Fruit fly (Drosophila melanogaster): ENCODE measurements around the gene CG14451.
"Not testable (repeated sequence)": the region's sequence is repeated elsewhere in the genome, so short reads cannot be mapped to it uniquely, and the experiment has no call there.

Gene CG14451

dm6 chr3L:22724046-22724771 is 2.3 kb upstream of the CG14451 start:
- TF ChIP-seq Myc (optimal IDR thresholded peaks at IDR 0.05) = no peak

DNA sequence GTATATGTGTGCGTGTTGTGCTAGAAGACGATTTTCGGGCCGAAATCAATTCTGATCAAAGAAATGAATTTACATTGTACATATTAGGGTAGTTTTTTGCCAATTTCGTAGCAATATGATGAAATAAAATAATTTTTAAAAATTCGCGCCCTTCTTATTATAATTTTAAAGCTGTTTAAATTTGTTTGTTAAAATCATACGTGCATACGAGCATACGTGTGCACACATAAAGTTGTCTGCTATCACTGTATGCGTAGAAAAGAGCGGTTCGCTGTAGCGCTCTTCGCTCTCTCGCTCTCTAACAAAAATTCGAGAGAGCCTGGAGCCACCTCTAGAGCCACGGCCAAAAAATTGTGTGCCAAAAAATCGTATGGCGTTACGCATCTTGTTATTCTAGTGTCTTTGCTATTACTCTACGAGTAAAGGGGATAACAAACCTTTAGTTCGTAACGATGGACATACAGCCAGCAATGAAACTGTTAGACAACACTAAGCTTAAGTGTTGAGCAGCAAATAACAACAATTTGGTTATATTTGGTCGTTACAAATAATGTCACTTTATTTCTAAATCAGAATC is 1.1 kb downstream of the CG14451 start, which contains the start of gene mael:
Gene mael (plus strand): TSS at position 510 of the 577 bp plus-strand sequence.
- not testable (repeated sequence) for TF ChIP-seq Sin3A, psq, h (optimal IDR thresholded peaks at IDR 0.05)

dm6 chr3L:22717137-22717767 is 4.6 kb downstream of the CG14451 start, which contains the start of the genes ArfGAP3 and CG32452:
TSS of gene ArfGAP3 (minus strand) at chr3L:22717577.
TSS of gene CG32452 (plus strand) at chr3L:22717728.
- TF ChIP-seq psq (optimal IDR thresholded peaks at IDR 0.05) (peak; percentile 77), ttk (optimal IDR thresholded peaks at IDR 0.05) (no peak)

DNA sequence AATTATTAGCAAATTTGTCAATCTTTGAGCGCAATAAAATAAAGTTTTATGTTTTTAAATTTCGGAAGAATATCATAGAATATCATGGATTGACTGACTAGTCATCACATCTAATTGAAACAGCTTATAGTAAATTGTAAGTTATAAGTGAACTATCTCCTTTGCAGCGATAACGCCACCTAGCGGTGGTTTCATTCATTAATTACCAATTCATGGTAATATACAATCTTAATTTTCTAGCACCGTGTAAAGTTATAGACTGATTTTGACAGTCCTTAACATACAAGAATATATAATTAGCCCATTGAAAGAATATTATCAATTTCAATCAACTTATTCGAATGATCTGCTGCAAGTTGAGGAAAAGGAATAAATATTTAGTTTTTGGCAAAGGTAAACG is 8.3 kb downstream of the CG14451 start:
- TF ChIP-seq psq (optimal IDR thresholded peaks at IDR 0.05) = no peak
- no peak for TF ChIP-seq insv (optimal IDR thresholded peaks at IDR 0.05)
- no peak for TF ChIP-seq h (optimal IDR thresholded peaks at IDR 0.05)
- TF ChIP-seq Myc (optimal IDR thresholded peaks at IDR 0.05) = no peak
- TF ChIP-seq Sin3A (optimal IDR thresholded peaks at IDR 0.05) = no peak
- TF ChIP-seq ttk (optimal IDR thresholded peaks at IDR 0.05) = no peak

DNA sequence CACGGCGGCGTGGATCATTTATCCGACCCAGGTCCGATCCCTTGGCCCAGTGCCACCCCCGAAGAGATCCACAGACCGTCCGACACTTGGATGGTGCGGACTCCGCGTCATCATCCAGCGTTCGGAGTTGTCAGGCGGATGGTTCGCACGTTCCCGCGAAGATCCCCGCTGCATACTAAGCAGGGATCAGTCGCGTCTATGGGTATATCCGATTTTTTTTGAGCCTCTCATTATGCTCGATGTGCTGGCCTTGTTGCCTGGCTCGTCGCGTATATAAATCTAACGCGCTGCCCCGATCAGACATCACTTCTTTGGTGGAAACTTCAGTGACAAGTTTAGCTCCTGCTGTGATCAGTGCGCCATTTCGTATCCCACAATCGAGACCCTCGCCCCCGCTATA is 10.0 kb downstream of the CG14451 start, which contains the start of gene CG11370:
Gene CG11370 (plus strand): TSS at position 301 of the 400 bp plus-strand sequence.
- TF ChIP-seq Myc (optimal IDR thresholded peaks at IDR 0.05) = no peak
- no peak for TF ChIP-seq Sin3A (optimal IDR thresholded peaks at IDR 0.05)
- no peak for TF ChIP-seq h (optimal IDR thresholded peaks at IDR 0.05)
- TF ChIP-seq psq (optimal IDR thresholded peaks at IDR 0.05) = no peak
- TF ChIP-seq ttk (optimal IDR thresholded peaks at IDR 0.05) = no peak
- no peak for TF ChIP-seq insv (optimal IDR thresholded peaks at IDR 0.05)

DNA sequence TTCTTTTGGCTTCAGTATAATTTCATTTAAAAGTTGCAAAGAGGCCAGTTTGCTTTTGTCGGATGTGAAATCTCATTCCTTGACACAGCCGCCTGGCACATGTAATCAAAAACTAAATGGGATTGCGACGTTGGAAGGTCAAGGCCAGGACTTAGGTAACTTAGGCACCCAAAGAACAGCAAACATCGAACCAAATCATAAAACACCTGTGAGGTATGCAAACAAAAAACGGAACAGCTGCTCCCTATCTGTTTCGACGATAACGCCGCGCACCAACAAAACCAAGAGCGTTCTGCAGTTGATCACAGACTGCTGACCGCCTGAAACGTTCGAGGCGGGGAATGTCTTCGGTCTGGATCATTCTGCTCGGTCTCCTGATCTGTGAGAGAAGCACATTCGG is 22.8 kb downstream of the CG14451 start, which contains the start of gene CG45116:
Gene CG45116 (plus strand): TSS at position 301 of the 400 bp plus-strand sequence.
- TF ChIP-seq Sin3A (optimal IDR thresholded peaks at IDR 0.05) = no peak
- no peak for TF ChIP-seq Myc (optimal IDR thresholded peaks at IDR 0.05)
- no peak for TF ChIP-seq h (optimal IDR thresholded peaks at IDR 0.05)
- no peak for TF ChIP-seq psq (optimal IDR thresholded peaks at IDR 0.05)
- no peak for TF ChIP-seq insv (optimal IDR thresholded peaks at IDR 0.05)

- not testable (repeated sequence) for TF ChIP-seq Myc, insv, h (optimal IDR thresholded peaks at IDR 0.05)
Observed at dm6 chr3L:22696930-22697329, 25.0 kb downstream of the CG14451 start, which contains the start of gene CG32453. TSS of gene CG32453 (plus strand) at chr3L:22697230.

- TF ChIP-seq Myc (optimal IDR thresholded peaks at IDR 0.05) (no peak), ttk (optimal IDR thresholded peaks at IDR 0.05) (no peak), psq (optimal IDR thresholded peaks at IDR 0.05) (no peak), Sin3A (optimal IDR thresholded peaks at IDR 0.05) (no peak), h (optimal IDR thresholded peaks at IDR 0.05) (no peak), insv (optimal IDR thresholded peaks at IDR 0.05) (no peak)
Observed at dm6 chr3L:22695653-22696052, 26.2 kb downstream of the CG14451 start, which contains the start of gene CG14452. TSS of gene CG14452 (plus strand) at chr3L:22695953.

DNA sequence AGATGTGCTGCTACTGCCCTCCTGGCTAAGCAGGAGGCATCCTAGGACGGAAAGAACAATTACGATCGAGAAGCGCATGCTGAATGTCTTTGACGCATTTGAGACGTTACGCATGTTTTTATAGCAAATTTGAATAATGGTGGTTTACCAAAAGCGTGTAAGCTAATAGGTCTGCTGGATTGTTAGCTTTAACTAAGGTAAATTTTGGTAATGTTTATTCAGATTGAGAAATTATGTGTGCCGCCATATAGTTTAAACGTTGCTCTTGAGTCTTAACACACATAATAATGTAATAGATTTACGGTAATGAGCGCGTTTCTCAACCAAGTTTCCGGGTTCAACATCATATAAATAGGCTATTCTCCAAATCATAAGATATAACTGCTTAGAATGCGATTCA is 28.2 kb downstream of the CG14451 start, which contains the start of the genes CG12546 and CG14453:
Gene CG12546 (minus strand): TSS at position 101 of the 400 bp plus-strand sequence.
Gene CG14453 (plus strand): TSS at position 372 of the 400 bp plus-strand sequence.
- no peak for TF ChIP-seq insv (optimal IDR thresholded peaks at IDR 0.05)
- TF ChIP-seq Myc (optimal IDR thresholded peaks at IDR 0.05) = no peak
- no peak for TF ChIP-seq h (optimal IDR thresholded peaks at IDR 0.05)
- TF ChIP-seq ttk (optimal IDR thresholded peaks at IDR 0.05) = no peak

dm6 chr3L:22692428-22692827 is 29.5 kb downstream of the CG14451 start, which contains the start of gene CG14454:
TSS of gene CG14454 (minus strand) at chr3L:22692528.
- TF ChIP-seq insv, Myc, ttk (optimal IDR thresholded peaks at IDR 0.05): not testable (repeated sequence)

dm6 chr3L:22686987-22687386 is 34.9 kb downstream of the CG14451 start, which contains the start of the genes CG14455 and CG14456:
TSS of gene CG14455 (minus strand) at chr3L:22687087.
TSS of gene CG14456 (plus strand) at chr3L:22687222.
- TF ChIP-seq psq (optimal IDR thresholded peaks at IDR 0.05) (no peak), h (optimal IDR thresholded peaks at IDR 0.05) (no peak), ttk (optimal IDR thresholded peaks at IDR 0.05) (no peak), insv (optimal IDR thresholded peaks at IDR 0.05) (no peak), Myc (optimal IDR thresholded peaks at IDR 0.05) (no peak), Sin3A (optimal IDR thresholded peaks at IDR 0.05) (no peak)

DNA sequence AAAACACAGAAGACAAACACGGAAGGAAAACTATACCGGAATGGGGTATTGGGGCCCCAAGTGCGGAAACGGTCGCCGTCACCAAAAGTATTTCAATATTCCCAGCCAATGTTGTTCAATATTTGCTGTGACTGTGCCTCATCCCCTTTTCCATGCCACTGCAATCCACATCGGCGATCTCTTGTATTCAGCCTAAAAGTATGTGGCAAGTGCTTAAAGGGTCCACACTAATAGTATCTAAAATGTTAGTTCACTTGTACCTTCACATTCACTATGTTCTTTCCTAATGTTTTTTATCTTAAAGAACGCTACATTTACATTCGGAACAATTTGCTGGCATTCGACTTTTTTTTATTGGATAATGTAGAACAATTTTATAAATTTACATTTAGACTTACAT is 41.0 kb downstream of the CG14451 start:
- TF ChIP-seq Myc (optimal IDR thresholded peaks at IDR 0.05) = no peak
- TF ChIP-seq psq (optimal IDR thresholded peaks at IDR 0.05) = no peak
- no peak for TF ChIP-seq Sin3A (optimal IDR thresholded peaks at IDR 0.05)
- TF ChIP-seq ttk (optimal IDR thresholded peaks at IDR 0.05) = no peak
- TF ChIP-seq h (optimal IDR thresholded peaks at IDR 0.05) = no peak
- TF ChIP-seq insv (optimal IDR thresholded peaks at IDR 0.05) = no peak
